Worm (Caenorhabditis elegans): ENCODE results near the gene F37B12.1.

DNA sequence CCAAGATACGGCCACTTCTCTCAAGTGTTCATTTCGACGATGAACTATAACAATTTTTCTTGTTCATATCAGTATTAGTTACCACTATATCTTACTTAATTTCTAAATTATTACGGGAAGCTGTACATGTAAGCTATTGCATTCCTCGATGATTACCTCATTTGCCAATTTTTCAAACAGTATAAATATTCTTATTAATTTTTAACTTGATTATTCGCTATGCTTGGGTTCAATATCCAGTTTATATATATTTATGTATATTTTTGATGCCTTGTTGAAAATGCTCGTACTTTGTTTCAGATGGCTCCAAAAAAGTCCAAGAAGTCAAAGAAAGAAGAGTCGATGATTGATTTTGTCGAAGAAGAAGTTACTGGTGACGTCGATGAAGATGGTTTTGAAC is 34.7 kb downstream of the F37B12.1 start, which contains the start of gene F44G4.1:
- no peak for TF ChIP-seq tab-1 (GFP tag; IDR thresholded peaks at IDR 0.05)
- TF ChIP-seq cog-1 (tag; optimal IDR thresholded peaks at IDR 0.05), result no peak
- TF ChIP-seq klf-2 (GFP tag; conservative IDR thresholded peaks at IDR 0.05), result no peak
- no peak for TF ChIP-seq med-1 (GFP tag; optimal IDR thresholded peaks at IDR 0.05; ENCODE audit: insufficient read depth)
- no peak for TF ChIP-seq ztf-23 (GFP tag; IDR thresholded peaks at IDR 0.05)

Data from whole organism, midembryonic.